Fruit fly (Drosophila melanogaster): ENCODE results near the gene Tet.

DNA sequence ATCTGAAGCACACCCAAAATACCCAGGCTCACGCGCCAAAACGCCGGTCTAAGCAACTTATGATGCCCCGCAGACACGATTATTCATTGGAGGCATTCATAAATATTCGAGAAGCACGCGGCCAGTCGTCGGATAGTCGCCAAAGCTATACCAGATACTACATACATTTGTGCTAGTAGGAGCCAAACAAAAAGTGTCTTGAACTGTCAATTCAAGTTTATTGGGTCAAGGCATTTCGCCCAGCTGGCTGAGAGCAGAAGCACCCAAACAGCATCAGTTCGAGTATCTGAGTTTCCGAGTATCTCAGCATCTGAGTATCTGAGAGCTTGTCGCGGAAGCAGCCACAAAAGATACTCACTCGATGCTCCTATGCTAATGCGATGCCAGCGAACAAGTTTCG is 9.2 kb upstream of the Tet start:
- TF ChIP-seq psq (optimal IDR thresholded peaks at IDR 0.05) (no peak), h (optimal IDR thresholded peaks at IDR 0.05) (no peak)

All from Kc167 (cell line).